Fruit fly (Drosophila melanogaster) whole organism, embryonic: Measurements from ENCODE around the gene CG2003.

ENCODE experiments used
- Atf3 ChIP-seq: fragments of 200-800 bp; sonication (Bioruptor generic); optimal IDR thresholded peaks from 3 replicates; lab custom pipeline; 2016; ENCODE audit warnings: missing biosample characterization, missing genetic modification characterization
- Bteb2 ChIP-seq: fragments of 200-800 bp; sonication (Bioruptor generic); optimal IDR thresholded peaks from 2 replicates; lab custom pipeline; 2016; ENCODE audit warnings: missing biosample characterization, missing genetic modification characterization
- CG10147 ChIP-seq: fragments of 200-800 bp; sonication (Bioruptor generic); optimal IDR thresholded peaks from 2 replicates; lab custom pipeline; 2019; ENCODE audit warnings: missing biosample characterization, mild to moderate bottlenecking, missing genetic modification characterization, moderate library complexity
- CG10654 ChIP-seq: fragments of 200-800 bp; sonication (Bioruptor generic); optimal IDR thresholded peaks from 2 replicates; lab custom pipeline; 2016; ENCODE audit warnings: missing biosample characterization, missing genetic modification characterization
- CG12155 ChIP-seq: fragments of 200-800 bp; sonication (Bioruptor generic); optimal IDR thresholded peaks from 3 replicates; lab custom pipeline; 2016; ENCODE audit warnings: missing biosample characterization, missing genetic modification characterization
- CG12391 ChIP-seq: fragments of 200-800 bp; sonication (Bioruptor generic); optimal IDR thresholded peaks from 3 replicates; lab custom pipeline; 2018; ENCODE audit warnings: missing biosample characterization, mild to moderate bottlenecking, missing genetic modification characterization, moderate library complexity
- CG14441 ChIP-seq: fragments of 200-800 bp; sonication (Bioruptor generic); IDR thresholded peaks from 2 replicates; pipeline ENCODE4 v1.3.6; 2022; ENCODE audit warnings: missing biosample characterization, missing genetic modification characterization
- CG15073 ChIP-seq: fragments of 200-800 bp; sonication (Bioruptor generic); optimal IDR thresholded peaks from 2 replicates; lab custom pipeline; 2016; ENCODE audit warnings: missing biosample characterization, missing genetic modification characterization
- CG33213 ChIP-seq: fragments of 200-800 bp; sonication (Bioruptor generic); optimal IDR thresholded peaks from 3 replicates; lab custom pipeline; 2016; ENCODE audit warnings: missing biosample characterization, missing genetic modification characterization
- CG6813 ChIP-seq: fragments of 200-800 bp; sonication (Bioruptor generic); optimal IDR thresholded peaks from 2 replicates; lab custom pipeline; 2017; ENCODE audit warnings: missing biosample characterization, missing genetic modification characterization, mild to moderate bottlenecking, moderate library complexity, missing genetic modification reagents
- CG7786 ChIP-seq: fragments of 200-800 bp; sonication (Bioruptor generic); optimal IDR thresholded peaks from 2 replicates; lab custom pipeline; 2016; ENCODE audit warnings: missing biosample characterization, missing genetic modification characterization
- CG7963 ChIP-seq: fragments of 200-800 bp; sonication (Bioruptor generic); IDR thresholded peaks from 3 replicates; pipeline ENCODE4 v1.3.6; 2022; ENCODE audit warnings: missing biosample characterization, missing genetic modification characterization; ENCODE audit not compliant: partially characterized antibody
- CG7987 ChIP-seq: fragments of 200-800 bp; sonication (Bioruptor generic); optimal IDR thresholded peaks from 2 replicates; lab custom pipeline; 2018; ENCODE audit warnings: missing biosample characterization, mild to moderate bottlenecking, missing genetic modification characterization, moderate library complexity
- CG9727 ChIP-seq: fragments of 200-800 bp; sonication (Bioruptor generic); optimal IDR thresholded peaks from 3 replicates; lab custom pipeline; 2017; ENCODE audit warnings: missing biosample characterization, mild to moderate bottlenecking, missing genetic modification characterization
- CG9932 ChIP-seq: fragments of 200-800 bp; sonication (Bioruptor generic); IDR thresholded peaks from 2 replicates; pipeline ENCODE4 v1.3.6; 2022; ENCODE audit warnings: missing biosample characterization, missing genetic modification characterization
- Dad ChIP-seq: fragments of 200-800 bp; sonication (Bioruptor generic); optimal IDR thresholded peaks from 3 replicates; lab custom pipeline; 2016; ENCODE audit warnings: missing biosample characterization, missing genetic modification characterization
- Dp ChIP-seq: fragments of 200-800 bp; sonication (Bioruptor generic); optimal IDR thresholded peaks from 2 replicates; lab custom pipeline; 2018; ENCODE audit warnings: missing biosample characterization, mild to moderate bottlenecking, missing genetic modification characterization, moderate library complexity
- Ets97D ChIP-seq: fragments of 200-800 bp; sonication (Bioruptor generic); optimal IDR thresholded peaks from 3 replicates; lab custom pipeline; 2016; ENCODE audit warnings: missing biosample characterization, missing genetic modification characterization
- HLH3B ChIP-seq: fragments of 200-800 bp; sonication (Bioruptor generic); IDR thresholded peaks from 2 replicates; pipeline ENCODE4 v1.3.6; 2022; ENCODE audit warnings: missing biosample characterization, missing genetic modification characterization
- HmgZ ChIP-seq: fragments of 200-800 bp; sonication (Bioruptor generic); optimal IDR thresholded peaks from 2 replicates; lab custom pipeline; 2018; ENCODE audit warnings: missing biosample characterization, mild to moderate bottlenecking, missing genetic modification characterization
- Lhr ChIP-seq: fragments of 200-800 bp; sonication (Bioruptor generic); optimal IDR thresholded peaks from 3 replicates; lab custom pipeline; 2017; ENCODE audit warnings: mild to moderate bottlenecking, missing biosample characterization, missing genetic modification reagents, missing genetic modification characterization
- MESR4 ChIP-seq: fragments of 200-800 bp; sonication (Bioruptor generic); optimal IDR thresholded peaks from 2 replicates; lab custom pipeline; 2018; ENCODE audit warnings: missing biosample characterization, mild to moderate bottlenecking, missing genetic modification characterization, moderate library complexity
- Max ChIP-seq: fragments of 200-800 bp; sonication (Bioruptor generic); optimal IDR thresholded peaks from 2 replicates; lab custom pipeline; 2016; ENCODE audit warnings: missing biosample characterization, mild to moderate bottlenecking, missing genetic modification characterization
- Poxn ChIP-seq: fragments of 200-800 bp; sonication (Bioruptor generic); IDR thresholded peaks from 2 replicates; pipeline ENCODE4 v1.3.6; 2022; ENCODE audit warnings: missing biosample characterization, missing genetic modification characterization
- Spps ChIP-seq: fragments of 200-800 bp; sonication (Bioruptor generic); optimal IDR thresholded peaks from 2 replicates; lab custom pipeline; 2018; ENCODE audit warnings: missing biosample characterization, mild to moderate bottlenecking, missing genetic modification characterization
- TFAM ChIP-seq: fragments of 200-800 bp; sonication (Bioruptor generic); optimal IDR thresholded peaks from 2 replicates; lab custom pipeline; 2017; ENCODE audit warnings: missing biosample characterization, missing genetic modification characterization, inconsistent platforms
- Tbp ChIP-seq: fragments of >200 bp; optimal IDR thresholded peaks from 2 replicates; lab custom pipeline; 2018; ENCODE audit warnings: missing biosample characterization, missing genetic modification characterization
- Usf ChIP-seq: fragments of 200-800 bp; sonication (Bioruptor generic); optimal IDR thresholded peaks from 2 replicates; lab custom pipeline; 2017; ENCODE audit warnings: missing genotype, missing biosample characterization, missing genetic modification characterization
- cad ChIP-seq: fragments of >200 bp; optimal IDR thresholded peaks from 2 replicates; lab custom pipeline; 2017; ENCODE audit warnings: missing biosample characterization, missing genetic modification characterization
- cg ChIP-seq: fragments of 200-800 bp; sonication (Bioruptor generic); optimal IDR thresholded peaks from 3 replicates; lab custom pipeline; 2019; ENCODE audit warnings: missing biosample characterization, mild to moderate bottlenecking, missing genetic modification characterization, moderate library complexity
- ci ChIP-seq: fragments of 200-800 bp; sonication (Bioruptor generic); IDR thresholded peaks from 3 replicates; pipeline ENCODE4 v1.3.6; 2022; ENCODE audit warnings: missing biosample characterization, missing genetic modification characterization
- en ChIP-seq: fragments of 200-800 bp; sonication (Bioruptor generic); optimal IDR thresholded peaks from 2 replicates; lab custom pipeline; 2016; ENCODE audit warnings: missing biosample characterization, missing genetic modification characterization
- gce ChIP-seq: fragments of 200-800 bp; sonication (Bioruptor generic); IDR thresholded peaks from 3 replicates; pipeline ENCODE4 v1.3.6; 2022; ENCODE audit warnings: missing biosample characterization, missing genetic modification characterization
- gcm ChIP-seq: fragments of 200-800 bp; sonication (Bioruptor generic); optimal IDR thresholded peaks from 2 replicates; lab custom pipeline; 2019; ENCODE audit warnings: missing biosample characterization, mild to moderate bottlenecking, missing genetic modification characterization, moderate library complexity
- gsb ChIP-seq: fragments of 200-800 bp; sonication (Bioruptor generic); IDR thresholded peaks from 2 replicates; pipeline ENCODE4 v1.3.6; 2022; ENCODE audit warnings: missing biosample characterization, missing genetic modification characterization
- gt ChIP-seq: fragments of 200-800 bp; sonication (Bioruptor generic); IDR thresholded peaks from 2 replicates; pipeline ENCODE4 v1.3.6; 2022; ENCODE audit warnings: missing biosample characterization, missing genetic modification characterization
- hth ChIP-seq: fragments of >200 bp; optimal IDR thresholded peaks from 2 replicates; lab custom pipeline; 2017; ENCODE audit warnings: inconsistent platforms
- jing ChIP-seq: fragments of 200-800 bp; sonication (Bioruptor generic); optimal IDR thresholded peaks from 2 replicates; lab custom pipeline; 2018; ENCODE audit warnings: missing biosample characterization, mild to moderate bottlenecking, missing genetic modification characterization
- knrl ChIP-seq: fragments of 200-800 bp; sonication (Bioruptor generic); IDR thresholded peaks from 3 replicates; pipeline ENCODE4 v1.3.6; 2022; ENCODE audit warnings: missing biosample characterization, missing genetic modification characterization; ENCODE audit not compliant: partially characterized antibody
- luna ChIP-seq: fragments of 200-800 bp; sonication (Bioruptor generic); optimal IDR thresholded peaks from 2 replicates; lab custom pipeline; 2016; ENCODE audit warnings: missing biosample characterization, missing genetic modification characterization
- maf-S ChIP-seq: fragments of 200-800 bp; sonication (Bioruptor generic); optimal IDR thresholded peaks from 2 replicates; lab custom pipeline; 2016; ENCODE audit warnings: missing biosample characterization, missing genetic modification characterization
- nerfin-2 ChIP-seq: fragments of 200-800 bp; sonication (Bioruptor generic); IDR thresholded peaks from 2 replicates; pipeline ENCODE4 v1.3.6; 2022; ENCODE audit warnings: missing biosample characterization, missing genetic modification characterization; ENCODE audit not compliant: partially characterized antibody
- pb ChIP-seq: fragments of 200-800 bp; sonication (Bioruptor generic); optimal IDR thresholded peaks from 3 replicates; lab custom pipeline; 2016; ENCODE audit warnings: missing biosample characterization, missing genetic modification characterization
- run ChIP-seq: fragments of 200-800 bp; sonication (Bioruptor generic); optimal IDR thresholded peaks from 3 replicates; lab custom pipeline; 2018; ENCODE audit warnings: missing biosample characterization, mild to moderate bottlenecking, missing genetic modification characterization
- sens ChIP-seq: fragments of 200-800 bp; sonication (Bioruptor generic); peaks from one replicate; lab custom pipeline; 2016; ENCODE audit warnings: missing biosample characterization, missing genetic modification characterization
- sima ChIP-seq: fragments of 200-800 bp; sonication (Bioruptor generic); optimal IDR thresholded peaks from 2 replicates; lab custom pipeline; 2016; ENCODE audit warnings: missing biosample characterization, missing genetic modification characterization
- sr ChIP-seq: fragments of 200-800 bp; sonication (Bioruptor generic); IDR thresholded peaks from 3 replicates; pipeline ENCODE4 v1.3.6; 2022; ENCODE audit warnings: missing biosample characterization, missing genetic modification characterization
- stwl ChIP-seq: fragments of 200-800 bp; sonication (Bioruptor generic); optimal IDR thresholded peaks from 3 replicates; lab custom pipeline; 2018; ENCODE audit warnings: missing biosample characterization, mild to moderate bottlenecking, missing genetic modification characterization, moderate library complexity
- tio ChIP-seq: fragments of 200-800 bp; sonication (Bioruptor generic); optimal IDR thresholded peaks from 2 replicates; lab custom pipeline; 2017; ENCODE audit warnings: missing biosample characterization, missing genetic modification characterization, inconsistent platforms
- wdn ChIP-seq: fragments of 200-800 bp; sonication (Bioruptor generic); IDR thresholded peaks from 2 replicates; pipeline ENCODE4 v1.3.6; 2022; ENCODE audit warnings: missing biosample characterization, missing genetic modification characterization
- z ChIP-seq: fragments of 200-800 bp; sonication (Bioruptor generic); IDR thresholded peaks from 3 replicates; pipeline ENCODE4 v1.3.6; 2022; ENCODE audit warnings: missing biosample characterization, missing genetic modification characterization

Gene CG2003

dm6 chr3R:31977548-31978133 is at the start of gene CG2003 (continued):
- TF ChIP-seq Max (GFP tag; lab: Kevin White, UChicago) (no peak), CG9932 (peak; percentile 82), jing (GFP tag; lab: Kevin White, UChicago) (no peak), Atf3 (GFP tag; lab: Kevin White, UChicago) (no peak), CG12391 (tag; lab: Kevin White, UChicago) (peak; percentile 69), pb (GFP tag; lab: Kevin White, UChicago) (peak; percentile 64), sima (GFP tag; lab: Kevin White, UChicago) (peak; percentile 14), Lhr (GFP tag; lab: Kevin White, UChicago) (no peak), Tbp (GFP tag; lab: Kevin White, UChicago) (no peak), sens (GFP tag; lab: Kevin White, UChicago) (peak; percentile 82), cg (GFP tag; lab: Kevin White, UChicago) (peak; percentile 10), Dp (GFP tag; lab: Kevin White, UChicago) (no peak), hth (lab: Kevin White, UChicago) (no peak), HLH3B (GFP tag; lab: Robert Waterston, UW) (peak; percentile 54; the same call in 1 of the 2 replicates), stwl (tag; lab: Kevin White, UChicago) (no peak), CG7963 (GFP tag; lab: Robert Waterston, UW) (no peak), Usf (GFP tag; lab: Kevin White, UChicago) (no peak), CG33213 (GFP tag; lab: Kevin White, UChicago) (peak; percentile 33), gce (no peak), tio (peak; percentile 69), CG12155 (GFP tag; lab: Kevin White, UChicago) (peak; percentile 69), CG10654 (no peak), Ets97D (GFP tag; lab: Kevin White, UChicago) (no peak), en (GFP tag; lab: Kevin White, UChicago) (peak; percentile 54), sr (no peak), Dad (peak; percentile 34), gsb (GFP tag; lab: Robert Waterston, UW) (peak; percentile 62; the same call in 1 of the 2 replicates), CG7786 (GFP tag; lab: Kevin White, UChicago) (peak; percentile 71), cad (GFP tag; lab: Kevin White, UChicago) (no peak), nerfin-2 (GFP tag; lab: Robert Waterston, UW) (no peak), CG10147 (GFP tag; lab: Kevin White, UChicago) (peak; percentile 31), gcm (GFP tag; lab: Kevin White, UChicago) (no peak), CG6813 (no peak), z (GFP tag; lab: Robert Waterston, UW) (no peak), knrl (no peak), CG7987 (GFP tag; lab: Kevin White, UChicago) (peak; percentile 41), TFAM (GFP tag; lab: Kevin White, UChicago) (no peak), maf-S (GFP tag; lab: Kevin White, UChicago) (peak; percentile 16), HmgZ (tag; lab: Kevin White, UChicago) (peak; percentile 62), wdn (peak; percentile 56; the same call in 1 of the 2 replicates), run (tag; lab: Kevin White, UChicago) (no peak), CG14441 (GFP tag; lab: Robert Waterston, UW) (peak; percentile 82), Bteb2 (GFP tag; lab: Kevin White, UChicago) (peak; percentile 61), Poxn (GFP tag; lab: Robert Waterston, UW) (0 out of 2 replicates have a peak, but pooled peaks have one; percentile 35), luna (GFP tag; lab: Kevin White, UChicago) (no peak), CG9727 (GFP tag; lab: Kevin White, UChicago) (peak; percentile 55), gt (GFP tag; lab: Robert Waterston, UW) (no peak), Spps (tag; lab: Kevin White, UChicago) (no peak), ci (GFP tag; lab: Robert Waterston, UW) (0 out of 3 replicates have a peak, but pooled peaks have one; percentile 46), MESR4 (GFP tag; lab: Kevin White, UChicago) (no peak), CG15073 (no peak)
